Fruit fly (Drosophila melanogaster) whole organism, adult: Measurements from ENCODE around the gene HLH3B.

Source experiments
- CG33017 ChIP-seq: fragments of 200-800 bp; sonication (Bioruptor generic); optimal IDR thresholded peaks from 2 replicates; lab custom pipeline; 2018; ENCODE audit warnings: missing biosample characterization, mild to moderate bottlenecking, missing genetic modification characterization, moderate library complexity
- CG7045 ChIP-seq: fragments of 200-800 bp; sonication (Bioruptor generic); optimal IDR thresholded peaks from 2 replicates; lab custom pipeline; 2017; ENCODE audit warnings: missing biosample characterization, mild to moderate bottlenecking, missing genetic modification characterization
- Clk ChIP-seq: fragments of 200-800 bp; sonication (Bioruptor generic); optimal IDR thresholded peaks from 2 replicates; lab custom pipeline; 2017; ENCODE audit warnings: missing biosample characterization, missing genetic modification characterization
- Crg-1 ChIP-seq: fragments of 200-800 bp; sonication (Bioruptor generic); optimal IDR thresholded peaks from 2 replicates; lab custom pipeline; 2016; ENCODE audit warnings: missing biosample characterization, missing genetic modification characterization
- cnc ChIP-seq, 2 experiments: fragments of >200 bp; optimal IDR thresholded peaks; 2 replicates each; lab custom pipeline; 2017
- kay ChIP-seq: fragments of 200-800 bp; sonication (Bioruptor generic); peaks from one replicate; lab custom pipeline; 2016; ENCODE audit warnings: missing biosample characterization, missing genetic modification characterization, borderline replicate concordance
- ovo ChIP-seq: fragments of 200-800 bp; sonication (Bioruptor generic); optimal IDR thresholded peaks from 2 replicates; lab custom pipeline; 2016; ENCODE audit warnings: missing biosample characterization, missing genetic modification characterization
- pad ChIP-seq: fragments of 200-800 bp; sonication (Bioruptor generic); optimal IDR thresholded peaks from 3 replicates; lab custom pipeline; 2017; ENCODE audit warnings: missing biosample characterization, missing genetic modification characterization, mild to moderate bottlenecking, moderate library complexity, missing genetic modification reagents
- tj ChIP-seq: fragments of 200-800 bp; sonication (Bioruptor generic); optimal IDR thresholded peaks from 3 replicates; lab custom pipeline; 2017; ENCODE audit warnings: missing biosample characterization, mild to moderate bottlenecking, missing genetic modification characterization, moderate library complexity
- toe ChIP-seq: fragments of 200-800 bp; sonication (Bioruptor generic); optimal IDR thresholded peaks from 2 replicates; lab custom pipeline; 2016; ENCODE audit warnings: missing biosample characterization, missing genetic modification characterization

DNA sequence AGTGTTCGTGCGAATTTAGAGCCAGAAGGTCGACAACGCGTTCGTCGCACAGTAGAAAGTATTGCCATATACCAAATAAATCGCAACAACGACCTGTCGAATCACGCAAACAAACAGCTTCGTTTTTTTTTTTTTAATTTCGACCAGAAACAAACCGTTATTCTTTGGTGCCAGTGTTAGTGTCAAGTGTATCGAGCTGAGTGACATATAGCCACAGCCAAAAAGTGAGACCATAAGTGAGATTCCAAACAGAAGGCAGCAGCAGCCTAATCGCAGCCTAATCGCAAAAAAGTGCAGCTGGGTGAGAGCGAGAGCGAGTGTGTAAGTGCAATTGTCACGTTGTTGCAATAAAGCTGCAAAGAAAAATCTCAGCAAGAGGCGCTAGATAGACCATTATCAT, 4.1 kb upstream of the HLH3B start, which contains the start of gene per:
- TF ChIP-seq tj (GFP tag; lab: Kevin White, UChicago), result peak; percentile 30
- TF ChIP-seq Crg-1 (GFP tag; lab: Kevin White, UChicago), result no peak
- TF ChIP-seq cnc (optimal IDR thresholded peaks at IDR 0.05; lab: Kevin White, UChicago), result no peak
- no peak for TF ChIP-seq toe (GFP tag; lab: Kevin White, UChicago)
- peak; percentile 61 for TF ChIP-seq ovo (GFP tag; lab: Kevin White, UChicago)
- TF ChIP-seq Clk, result no peak
- TF ChIP-seq kay, result no peak
- TF ChIP-seq CG7045 (GFP tag; lab: Kevin White, UChicago), result no peak
- no peak for TF ChIP-seq CG33017
- no peak for TF ChIP-seq pad
